Worm (Caenorhabditis elegans): ENCODE results near the gene C05B5.1.

C05B5.1 gene

DNA sequence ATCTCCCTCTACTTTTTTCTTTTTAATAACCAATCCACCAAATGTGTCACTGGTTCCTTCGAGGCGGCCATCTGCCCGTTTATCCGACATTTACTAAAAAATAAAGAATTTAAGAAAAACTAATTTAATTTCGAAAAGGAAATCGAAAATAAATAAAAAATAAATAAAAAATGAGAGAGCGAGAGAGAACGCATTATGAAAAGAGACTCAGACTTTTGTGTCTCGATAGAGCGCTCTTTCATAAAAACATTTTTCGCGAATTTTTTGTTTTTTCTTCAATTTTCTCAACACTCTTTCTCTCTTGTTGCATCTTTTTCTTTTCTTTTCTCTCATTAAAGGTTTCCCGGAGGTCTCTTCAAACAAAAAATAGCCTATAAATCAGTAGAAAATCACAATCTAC, 32.1 kb downstream of the C05B5.1 start, which contains the start of gene mog-1:
Gene mog-1 (minus strand): TSS at position 93 of the 400 bp plus-strand sequence.
- TF ChIP-seq ces-1 (GFP tag; optimal IDR thresholded peaks at IDR 0.05) = peak; percentile 50
- TF ChIP-seq lsy-2 (tag; optimal IDR thresholded peaks at IDR 0.05) = peak; percentile 36
- TF ChIP-seq flh-1 (GFP tag; optimal IDR thresholded peaks at IDR 0.05) = no peak

DNA sequence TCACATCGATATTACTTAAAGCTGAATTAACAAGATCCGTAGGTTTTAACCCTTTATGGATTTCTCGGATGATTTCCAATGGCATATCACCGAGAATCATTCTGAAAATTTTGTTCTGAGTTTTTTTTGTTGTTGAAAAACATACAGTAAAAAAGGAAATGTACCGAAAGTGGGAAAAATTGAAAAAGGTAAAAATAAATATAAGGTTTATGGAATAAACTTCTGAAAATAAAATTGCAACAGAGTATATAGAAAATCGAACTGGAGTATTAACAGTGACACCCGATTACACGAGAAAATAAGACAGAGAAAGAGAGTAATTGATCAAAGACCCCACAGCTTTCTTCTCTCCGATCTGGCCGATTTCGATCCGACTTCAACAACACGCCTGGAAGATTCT, 36.4 kb downstream of the C05B5.1 start, which contains the start of gene K03H1.11:
Gene K03H1.11 (minus strand): TSS at position 101 of the 400 bp plus-strand sequence.
- TF ChIP-seq elt-3 (tag; optimal IDR thresholded peaks at IDR 0.05) (no peak), drap-1 (GFP tag; optimal IDR thresholded peaks at IDR 0.05) (no peak), ceh-43 (GFP tag; optimal IDR thresholded peaks at IDR 0.05) (no peak), nhr-12 (tag; optimal IDR thresholded peaks at IDR 0.05) (no peak), hlh-1 (tag; optimal IDR thresholded peaks at IDR 0.05) (no peak), M03D4.4 (tag; optimal IDR thresholded peaks at IDR 0.05) (no peak), sem-2 (GFP tag; optimal IDR thresholded peaks at IDR 0.05) (no peak), unc-62 (GFP tag; optimal IDR thresholded peaks at IDR 0.05) (no peak), bed-3 (GFP tag; optimal IDR thresholded peaks at IDR 0.05) (no peak)

DNA sequence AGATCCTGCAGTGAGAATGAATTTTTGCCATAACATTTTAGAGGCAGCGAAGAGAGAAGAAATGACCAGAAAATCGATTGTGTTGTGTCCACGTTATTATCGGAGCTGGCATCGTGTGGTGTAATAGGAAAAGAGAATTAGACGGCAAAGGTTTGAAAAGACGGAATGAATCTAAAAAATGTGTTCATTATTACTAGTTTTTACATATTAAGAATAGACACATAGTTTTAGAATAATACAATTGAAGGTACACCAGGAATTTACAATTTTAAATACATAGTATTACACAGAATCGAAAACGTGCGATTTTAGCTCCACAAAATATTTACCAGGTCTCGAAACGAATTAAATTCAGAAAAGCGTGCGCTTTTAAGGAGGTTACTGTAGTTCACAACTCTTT, 38.0 kb downstream of the C05B5.1 start, which contains the start of gene K03H1.13:
Gene K03H1.13 (minus strand): TSS at position 101 of the 400 bp plus-strand sequence.
- TF ChIP-seq ham-2 (GFP tag; optimal IDR thresholded peaks at IDR 0.05) (no peak), ceh-39 (tag; optimal IDR thresholded peaks at IDR 0.05) (peak; percentile 21)

DNA sequence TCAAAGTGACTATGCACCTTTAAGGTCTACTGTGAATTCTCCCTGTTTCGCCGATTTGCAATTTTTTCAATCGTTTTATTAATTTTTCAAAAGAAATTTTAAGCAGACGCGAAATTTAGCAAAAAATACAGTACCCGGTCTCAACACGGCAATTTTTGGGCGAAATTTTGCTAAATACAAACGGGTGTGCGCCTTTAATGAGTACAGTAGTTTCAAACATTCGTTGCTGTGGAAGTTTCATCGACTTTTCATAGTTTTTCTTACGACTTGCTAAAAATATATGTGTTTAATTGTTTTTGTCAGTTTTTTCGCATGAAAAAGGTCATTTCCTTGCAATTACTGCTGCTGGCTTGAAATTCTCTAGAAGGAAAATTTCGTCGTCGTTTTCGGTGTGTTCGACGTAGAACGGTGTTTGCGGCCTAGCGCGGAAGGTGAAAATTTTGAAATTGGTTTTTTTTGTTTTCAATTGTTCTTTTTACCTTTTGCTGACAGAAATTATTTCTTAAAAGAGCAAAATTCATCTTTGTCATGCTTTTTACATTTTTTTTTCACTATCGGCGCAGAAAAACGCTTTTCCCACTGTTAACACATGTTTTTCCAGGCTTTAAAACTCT, 41.3 kb downstream of the C05B5.1 start, which contains the start of gene K03H1.7:
Gene K03H1.7 (plus strand): TSS at position 600 of the 614 bp plus-strand sequence.
- TF ChIP-seq M03D4.4 (tag; optimal IDR thresholded peaks at IDR 0.05) (no peak), ceh-39 (tag; optimal IDR thresholded peaks at IDR 0.05) (no peak), mls-2 (tag; optimal IDR thresholded peaks at IDR 0.05) (no peak), ces-1 (GFP tag; optimal IDR thresholded peaks at IDR 0.05) (no peak), tbx-8 (GFP tag; optimal IDR thresholded peaks at IDR 0.05) (no peak), nhr-76 (tag; optimal IDR thresholded peaks at IDR 0.05) (no peak), lin-13 (tag; optimal IDR thresholded peaks at IDR 0.05) (no peak), ceh-83 (GFP tag; optimal IDR thresholded peaks at IDR 0.05) (no peak), nhr-237 (tag; optimal IDR thresholded peaks at IDR 0.05) (no peak), nhr-2 (tag; optimal IDR thresholded peaks at IDR 0.05) (no peak), flh-1 (GFP tag; optimal IDR thresholded peaks at IDR 0.05) (no peak), drap-1 (GFP tag; optimal IDR thresholded peaks at IDR 0.05) (no peak), zip-8 (tag; optimal IDR thresholded peaks at IDR 0.05) (no peak), sem-2 (GFP tag; optimal IDR thresholded peaks at IDR 0.05) (no peak), nhr-28 (tag; optimal IDR thresholded peaks at IDR 0.05) (no peak), blmp-1 (tag; optimal IDR thresholded peaks at IDR 0.05) (no peak), unc-120 (tag; optimal IDR thresholded peaks at IDR 0.05; ENCODE audit: poor library complexity, severe bottlenecking) (no peak), bed-3 (GFP tag; optimal IDR thresholded peaks at IDR 0.05) (no peak), ceh-43 (GFP tag; optimal IDR thresholded peaks at IDR 0.05) (no peak), pha-4 (tag; optimal IDR thresholded peaks at IDR 0.05) (no peak)

DNA sequence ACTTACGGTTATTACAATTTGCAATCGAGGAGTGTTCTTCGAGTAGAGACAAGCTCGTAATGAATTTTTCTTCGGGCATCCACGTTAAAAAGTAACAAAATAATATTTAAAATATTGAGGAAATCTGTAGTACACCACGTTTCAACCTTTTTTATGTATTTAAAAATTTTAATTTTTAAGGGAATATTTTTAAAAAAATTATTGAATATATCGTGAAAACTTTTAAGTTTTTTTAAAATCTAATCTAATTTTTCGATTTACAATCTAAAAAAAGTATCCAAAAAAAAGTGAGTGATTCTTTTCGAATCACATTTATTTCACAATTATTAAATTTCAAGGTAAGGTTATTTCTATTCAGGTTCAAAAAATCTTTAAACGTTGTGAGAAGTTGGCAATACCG, 43.5 kb downstream of the C05B5.1 start, which contains the start of gene gln-2:
Gene gln-2 (minus strand): TSS at position 101 of the 400 bp plus-strand sequence.
- TF ChIP-seq snpc-4 (tag; optimal IDR thresholded peaks at IDR 0.05) = no peak

DNA sequence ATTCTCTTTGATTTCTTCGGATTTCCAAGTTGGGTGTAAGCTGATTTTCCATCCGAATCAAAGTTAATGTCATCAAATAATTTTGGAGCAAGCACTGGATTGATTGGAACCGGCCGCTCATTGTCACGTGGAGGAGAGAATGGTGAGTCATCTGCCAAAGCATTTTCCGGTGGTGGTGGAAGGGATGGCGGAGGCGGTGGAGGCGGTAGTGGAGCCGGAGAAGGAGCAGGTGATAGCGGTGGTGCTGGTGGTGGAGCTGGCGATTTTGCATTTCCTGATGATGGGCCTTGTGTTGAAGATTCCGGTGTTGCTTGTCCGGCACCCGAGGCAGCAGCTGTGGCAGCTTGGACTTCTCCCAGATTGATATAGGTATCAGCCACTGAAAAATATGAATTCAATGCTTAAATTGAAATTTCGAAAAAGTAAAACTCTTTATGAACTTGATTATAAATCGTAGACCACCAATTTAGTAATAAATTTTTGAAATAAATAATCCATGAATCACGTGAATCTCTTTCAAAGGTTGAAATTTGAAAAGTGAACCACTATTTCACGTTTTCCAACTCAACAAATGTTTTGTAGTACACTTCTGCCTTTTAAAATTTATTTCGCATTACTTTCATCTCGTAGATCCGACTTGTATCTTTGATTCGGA, 47.1 kb downstream of the C05B5.1 start, which contains the start of the genes K03H1.9 and K03H1.12:
Gene K03H1.9 (minus strand): TSS at position 471 of the 655 bp plus-strand sequence.
Gene K03H1.12 (plus strand): TSS at position 605 of the 655 bp plus-strand sequence.
- no peak for TF ChIP-seq mep-1 (tag; optimal IDR thresholded peaks at IDR 0.05)
- no peak for TF ChIP-seq drap-1 (GFP tag; optimal IDR thresholded peaks at IDR 0.05)
- TF ChIP-seq zip-8 (tag; optimal IDR thresholded peaks at IDR 0.05) = no peak
- TF ChIP-seq ceh-83 (GFP tag; optimal IDR thresholded peaks at IDR 0.05) = no peak
- TF ChIP-seq nhr-76 (tag; optimal IDR thresholded peaks at IDR 0.05) = no peak
- TF ChIP-seq mls-2 (tag; optimal IDR thresholded peaks at IDR 0.05) = no peak
- TF ChIP-seq bed-3 (GFP tag; optimal IDR thresholded peaks at IDR 0.05) = no peak
- TF ChIP-seq lsy-2 (tag; optimal IDR thresholded peaks at IDR 0.05) = no peak
- no peak for TF ChIP-seq unc-39 (tag; optimal IDR thresholded peaks at IDR 0.05)
- no peak for TF ChIP-seq tbx-8 (GFP tag; optimal IDR thresholded peaks at IDR 0.05)
- TF ChIP-seq nhr-28 (tag; optimal IDR thresholded peaks at IDR 0.05) = no peak
- TF ChIP-seq M03D4.4 (tag; optimal IDR thresholded peaks at IDR 0.05) = no peak
- TF ChIP-seq snpc-4 (tag; optimal IDR thresholded peaks at IDR 0.05) = no peak
- no peak for TF ChIP-seq ceh-43 (GFP tag; optimal IDR thresholded peaks at IDR 0.05)
- TF ChIP-seq blmp-1 (tag; optimal IDR thresholded peaks at IDR 0.05) = no peak
- TF ChIP-seq lin-13 (tag; optimal IDR thresholded peaks at IDR 0.05) = no peak
- TF ChIP-seq ceh-39 (tag; optimal IDR thresholded peaks at IDR 0.05) = no peak
- TF ChIP-seq elt-3 (tag; optimal IDR thresholded peaks at IDR 0.05) = no peak
- no peak for TF ChIP-seq pha-4 (tag; optimal IDR thresholded peaks at IDR 0.05)

All from whole organism, mixed stage, embryonic.